Worm (Caenorhabditis elegans) whole organism, L3 larva: ENCODE data around the gene F28C6.8.

ENCODE experiments used
- ZK546.5 ChIP-seq: sonication (generic microtip); optimal IDR thresholded peaks from 2 replicates; lab custom pipeline; 2017; ENCODE audit warnings: missing biosample characterization, missing genetic modification characterization
- aly-2 ChIP-seq: fragments of 150-350 bp; optimal IDR thresholded peaks from 2 replicates; lab custom pipeline; 2014; ENCODE audit warnings: missing biosample characterization, missing genetic modification characterization
- ceh-16 ChIP-seq: sonication (generic microtip); optimal IDR thresholded peaks from 2 replicates; lab custom pipeline; 2017; ENCODE audit warnings: missing biosample characterization, missing genetic modification characterization
- ceh-28 ChIP-seq: fragments of 150-350 bp; optimal IDR thresholded peaks from 2 replicates; lab custom pipeline; 2014; ENCODE audit warnings: missing biosample characterization, missing genetic modification reagents, missing genetic modification characterization
- ceh-82 ChIP-seq: fragments of 150-350 bp; optimal IDR thresholded peaks from 2 replicates; lab custom pipeline; 2014; ENCODE audit warnings: missing biosample characterization, missing genetic modification characterization
- ceh-9 ChIP-seq: sonication (generic microtip); optimal IDR thresholded peaks from 2 replicates; lab custom pipeline; 2018; ENCODE audit warnings: missing biosample characterization, missing genetic modification characterization
- daf-12 ChIP-seq: fragments of 150-350 bp; optimal IDR thresholded peaks from 2 replicates; lab custom pipeline; 2014; ENCODE audit warnings: missing biosample characterization, missing genetic modification reagents, missing genetic modification characterization
- egl-27 ChIP-seq: sonication (generic microtip); optimal IDR thresholded peaks from 4 replicates; lab custom pipeline; 2017; ENCODE audit warnings: missing biosample characterization, missing genetic modification reagents, missing genetic modification characterization
- egl-5 ChIP-seq: fragments of 150-350 bp; optimal IDR thresholded peaks from 2 replicates; lab custom pipeline; 2017; ENCODE audit warnings: missing biosample characterization, missing genetic modification reagents, missing genetic modification characterization, inconsistent platforms
- elt-1 ChIP-seq: fragments of 150-350 bp; optimal IDR thresholded peaks from 2 replicates; lab custom pipeline; 2014; ENCODE audit warnings: missing biosample characterization, missing genetic modification characterization
- elt-2 ChIP-seq: sonication (generic microtip); optimal IDR thresholded peaks from 2 replicates; lab custom pipeline; 2016; ENCODE audit warnings: missing genetic modification reagents, mild to moderate bottlenecking, missing genetic modification characterization, missing compliant biosample characterization
- elt-3 ChIP-seq, 3 experiments: fragments of 150-350 bp in 1 of 3; sonication (generic microtip) in 2 of 3; optimal IDR thresholded peaks; 2 replicates in 2 of 3; 4 replicates in 1 of 3; lab custom pipeline; 2014 to 2017; ENCODE audit warnings: missing biosample characterization in 3 of 3, missing genetic modification characterization in 3 of 3
- eor-1 ChIP-seq, 2 experiments: fragments of 150-350 bp; optimal IDR thresholded peaks; 2 replicates each; lab custom pipeline; 2014 to 2018; ENCODE audit warnings: missing biosample characterization in 2 of 2, missing genetic modification characterization in 2 of 2
- fkh-10 ChIP-seq: sonication (generic microtip); optimal IDR thresholded peaks from 2 replicates; lab custom pipeline; 2017; ENCODE audit warnings: missing biosample characterization, missing genetic modification reagents, missing genetic modification characterization
- hmg-11 ChIP-seq: sonication (generic microtip); optimal IDR thresholded peaks from 2 replicates; lab custom pipeline; 2016; ENCODE audit warnings: missing genetic modification characterization, missing compliant biosample characterization
- jun-1 ChIP-seq: fragments of 150-350 bp; optimal IDR thresholded peaks from 2 replicates; lab custom pipeline; 2014; ENCODE audit warnings: missing biosample characterization, missing genetic modification reagents, missing genetic modification characterization
- lin-39 ChIP-seq: fragments of 150-350 bp; optimal IDR thresholded peaks from 2 replicates; lab custom pipeline; 2018; ENCODE audit warnings: missing biosample characterization, missing genetic modification reagents, missing genetic modification characterization
- lsy-12 ChIP-seq: sonication (generic microtip); optimal IDR thresholded peaks from 2 replicates; lab custom pipeline; 2016; ENCODE audit warnings: mild to moderate bottlenecking, missing genetic modification characterization, missing compliant biosample characterization
- mdl-1 ChIP-seq: fragments of 150-350 bp; optimal IDR thresholded peaks from 2 replicates; lab custom pipeline; 2014; ENCODE audit warnings: missing biosample characterization, missing genetic modification characterization
- mml-1 ChIP-seq: fragments of 150-350 bp; sonication (generic microtip); optimal IDR thresholded peaks from 3 replicates; lab custom pipeline; 2014; ENCODE audit warnings: missing biosample characterization, missing genetic modification characterization
- nfya-1 ChIP-seq: sonication (generic microtip); optimal IDR thresholded peaks from 2 replicates; lab custom pipeline; 2017; ENCODE audit warnings: missing genetic modification characterization, mild to moderate bottlenecking, missing compliant biosample characterization, antibody characterized with exemption, moderate library complexity; ENCODE audit not compliant: insufficient read depth
- nhr-11 ChIP-seq: fragments of 150-350 bp; optimal IDR thresholded peaks from 2 replicates; lab custom pipeline; 2014; ENCODE audit warnings: missing biosample characterization, missing genetic modification characterization
- nhr-12 ChIP-seq: fragments of 150-350 bp; optimal IDR thresholded peaks from 2 replicates; lab custom pipeline; 2014; ENCODE audit warnings: missing biosample characterization, missing genetic modification characterization
- nhr-23 ChIP-seq: fragments of 150-350 bp; optimal IDR thresholded peaks from 2 replicates; lab custom pipeline; 2014; ENCODE audit warnings: missing biosample characterization, missing genetic modification reagents, missing genetic modification characterization
- nhr-237 ChIP-seq: fragments of 150-350 bp; optimal IDR thresholded peaks from 2 replicates; lab custom pipeline; 2014; ENCODE audit warnings: missing biosample characterization, missing genetic modification characterization
- nhr-28 ChIP-seq: fragments of 150-350 bp; optimal IDR thresholded peaks from 2 replicates; lab custom pipeline; 2014; ENCODE audit warnings: missing biosample characterization, missing genetic modification characterization
- nhr-43 ChIP-seq: sonication (generic microtip); optimal IDR thresholded peaks from 2 replicates; lab custom pipeline; 2016; ENCODE audit warnings: mild to moderate bottlenecking, missing genetic modification characterization, missing compliant biosample characterization; ENCODE audit not compliant: poor library complexity, severe bottlenecking
- nhr-67 ChIP-seq: fragments of 150-350 bp; optimal IDR thresholded peaks from 2 replicates; lab custom pipeline; 2014; ENCODE audit warnings: missing biosample characterization, missing genetic modification characterization
- nhr-76 ChIP-seq: fragments of 150-350 bp; sonication (generic microtip); optimal IDR thresholded peaks from 5 replicates; lab custom pipeline; 2014; ENCODE audit warnings: missing biosample characterization, missing genetic modification characterization
- nhr-77 ChIP-seq: fragments of 150-350 bp; optimal IDR thresholded peaks from 2 replicates; lab custom pipeline; 2014; ENCODE audit warnings: missing biosample characterization, missing genetic modification characterization
- pha-4 ChIP-seq: fragments of 150-350 bp; optimal IDR thresholded peaks from 2 replicates; lab custom pipeline; 2014; ENCODE audit warnings: missing biosample characterization, missing genetic modification reagents, missing genetic modification characterization
- sea-2 ChIP-seq: fragments of 150-350 bp; sonication (generic microtip); optimal IDR thresholded peaks from 4 replicates; lab custom pipeline; 2014; ENCODE audit warnings: missing biosample characterization, missing genetic modification reagents, missing genetic modification characterization
- skn-1 ChIP-seq: fragments of 150-350 bp; optimal IDR thresholded peaks from 2 replicates; lab custom pipeline; 2014; ENCODE audit warnings: missing biosample characterization, missing genetic modification characterization
- snpc-4 ChIP-seq: fragments of 150-350 bp; optimal IDR thresholded peaks from 2 replicates; lab custom pipeline; 2014; ENCODE audit warnings: missing biosample characterization, missing genetic modification characterization
- tbx-2 ChIP-seq: sonication (generic microtip); optimal IDR thresholded peaks from 2 replicates; lab custom pipeline; 2016; ENCODE audit warnings: mild to moderate bottlenecking, missing genetic modification characterization, missing compliant biosample characterization
- unc-39 ChIP-seq: sonication (generic microtip); optimal IDR thresholded peaks from 4 replicates; lab custom pipeline; 2017; ENCODE audit warnings: missing biosample characterization, missing genetic modification characterization
- unc-62 ChIP-seq: fragments of 150-350 bp; sonication (generic microtip); optimal IDR thresholded peaks from 4 replicates; lab custom pipeline; 2014; ENCODE audit warnings: missing biosample characterization, missing genetic modification reagents, missing genetic modification characterization
- zag-1 ChIP-seq: fragments of 150-350 bp; optimal IDR thresholded peaks from 2 replicates; lab custom pipeline; 2014; ENCODE audit warnings: missing biosample characterization, missing genetic modification characterization
- ztf-11 ChIP-seq: fragments of 150-350 bp; optimal IDR thresholded peaks from 2 replicates; lab custom pipeline; 2014; ENCODE audit warnings: missing biosample characterization, missing genetic modification characterization
- ztf-4 ChIP-seq: fragments of 150-350 bp; optimal IDR thresholded peaks from 2 replicates; lab custom pipeline; 2014; ENCODE audit warnings: missing biosample characterization, missing genetic modification characterization

F28C6.8 gene

DNA sequence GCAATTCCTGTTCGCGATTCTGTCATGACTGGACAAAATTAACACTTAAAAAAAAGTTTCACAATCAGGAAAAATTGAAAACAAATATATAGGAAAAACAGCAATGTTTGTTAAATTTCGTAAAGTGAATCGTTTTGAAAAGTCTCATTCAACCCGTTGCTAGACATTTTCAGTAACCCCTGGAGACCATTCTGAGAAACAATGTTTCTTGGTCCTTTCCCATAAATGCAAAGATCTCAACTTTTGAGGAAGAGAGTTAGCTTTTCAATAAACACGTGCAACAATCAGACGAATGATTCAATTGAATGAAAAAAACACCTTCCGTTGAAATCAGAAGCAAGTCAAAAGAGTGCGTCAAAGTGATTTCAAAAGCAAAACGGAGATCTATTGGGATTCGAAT, 3.4 kb downstream of the F28C6.8 start, which contains the start of gene F28C6.9:
F28C6.9 (minus strand) TSS at position 101 of the 400 bp plus-strand sequence.
- no peak for TF ChIP-seq ceh-9 (tag; lab: Kevin White, UChicago)
- no peak for TF ChIP-seq zag-1
- TF ChIP-seq fkh-10 (GFP tag; lab: Kevin White, UChicago), result no peak
- TF ChIP-seq nhr-43 (tag; lab: Kevin White, UChicago), result no peak

ce11 chrII:8610585-8610984, 3.9 kb downstream of the F28C6.8 start:
- TF ChIP-seq nhr-67 (tag; lab: Kevin White, UChicago) (no peak), nhr-237 (tag; lab: Kevin White, UChicago) (no peak), nhr-76 (tag; lab: Kevin White, UChicago) (no peak), egl-27 (tag; lab: Kevin White, UChicago) (no peak)

DNA sequence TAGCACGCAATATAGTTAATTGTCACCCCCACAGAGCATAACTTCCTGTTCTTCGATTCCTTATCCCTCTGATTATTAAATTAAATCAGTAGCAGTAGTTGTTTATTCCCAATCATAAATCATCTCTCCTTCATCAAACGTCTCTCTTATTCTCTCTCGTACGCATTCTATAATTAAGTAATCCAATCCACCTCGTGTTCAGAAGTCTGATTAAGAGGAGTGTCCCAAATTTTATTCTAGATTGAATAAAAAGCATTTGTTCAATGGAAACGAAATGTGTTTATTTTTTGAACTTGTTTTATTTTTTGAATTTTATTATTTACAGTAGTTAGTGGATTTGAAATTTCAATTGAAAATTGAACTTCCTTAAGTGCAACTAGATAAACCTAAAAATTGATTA, 4.7 kb downstream of the F28C6.8 start:
- no peak for TF ChIP-seq nfya-1
- no peak for TF ChIP-seq nhr-76 (tag; lab: Kevin White, UChicago)
- TF ChIP-seq fkh-10 (GFP tag; lab: Kevin White, UChicago), result no peak
- no peak for TF ChIP-seq sea-2
- TF ChIP-seq lin-39 (tag; lab: Kevin White, UChicago), result no peak
- TF ChIP-seq ceh-9 (tag; lab: Kevin White, UChicago), result no peak
- TF ChIP-seq egl-5 (tag; lab: Kevin White, UChicago), result no peak
- TF ChIP-seq nhr-67 (tag; lab: Kevin White, UChicago), result no peak
- no peak for TF ChIP-seq elt-1 (tag; lab: Kevin White, UChicago)
- no peak for TF ChIP-seq mdl-1 (tag; lab: Kevin White, UChicago)
- TF ChIP-seq nhr-28, result no peak
- no peak for TF ChIP-seq skn-1 (tag; lab: Kevin White, UChicago)
- no peak for TF ChIP-seq ztf-4 (tag; lab: Kevin White, UChicago)
- no peak for TF ChIP-seq egl-27 (tag; lab: Kevin White, UChicago)
- TF ChIP-seq eor-1 (tag; optimal IDR thresholded peaks at IDR 0.05; lab: Kevin White, UChicago), result no peak
- no peak for TF ChIP-seq ztf-11 (tag; lab: Kevin White, UChicago)
- TF ChIP-seq mml-1, result no peak
- TF ChIP-seq, all 47 proteins: peak for 0

DNA sequence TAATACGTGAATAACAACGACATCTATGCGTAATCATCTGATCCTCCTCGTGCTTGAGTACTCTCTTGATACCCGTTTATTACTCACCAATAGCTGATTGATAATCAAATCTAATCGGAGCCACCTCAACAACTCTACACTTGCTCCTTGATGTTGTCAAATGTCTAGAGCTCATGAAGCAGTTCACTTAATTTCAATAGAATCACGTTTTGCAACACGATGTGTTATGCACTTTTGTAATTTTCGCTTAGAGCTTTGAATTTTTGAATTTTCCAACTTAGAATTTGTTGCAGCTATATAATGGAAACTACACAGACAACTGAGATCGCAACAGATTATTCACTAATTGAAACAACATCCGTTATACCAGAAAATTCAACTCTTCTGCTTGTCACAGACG, 5.8 kb downstream of the F28C6.8 start, which contains the start of gene T22C8.1:
T22C8.1 (plus strand) TSS at position 301 of the 400 bp plus-strand sequence.
- no peak for TF ChIP-seq unc-62 (GFP tag; lab: Kevin White, UChicago)
- no peak for TF ChIP-seq skn-1 (tag; lab: Kevin White, UChicago)
- TF ChIP-seq nhr-67 (tag; lab: Kevin White, UChicago), result no peak
- TF ChIP-seq mml-1, result no peak
- TF ChIP-seq hmg-11 (tag; lab: Kevin White, UChicago), result no peak
- no peak for TF ChIP-seq daf-12 (tag; lab: Kevin White, UChicago)
- no peak for TF ChIP-seq nhr-28
- TF ChIP-seq snpc-4 (tag; lab: Kevin White, UChicago), result no peak
- no peak for TF ChIP-seq nhr-76 (tag; lab: Kevin White, UChicago)
- TF ChIP-seq nhr-23 (tag; lab: Kevin White, UChicago), result no peak
- no peak for TF ChIP-seq unc-39 (tag; lab: Kevin White, UChicago)
- no peak for TF ChIP-seq ceh-82 (tag; lab: Kevin White, UChicago)
- TF ChIP-seq eor-1 (tag; optimal IDR thresholded peaks at IDR 0.05; lab: Kevin White, UChicago), result no peak
- no peak for TF ChIP-seq zag-1
- no peak for TF ChIP-seq tbx-2 (tag; lab: Kevin White, UChicago)
- no peak for TF ChIP-seq elt-2 (tag; lab: Kevin White, UChicago)
- TF ChIP-seq elt-3 (tag; optimal IDR thresholded peaks at IDR 0.05; lab: Kevin White, UChicago), result no peak
- no peak for TF ChIP-seq ceh-28 (tag; lab: Kevin White, UChicago)
- TF ChIP-seq nhr-43 (tag; lab: Kevin White, UChicago), result no peak
- TF ChIP-seq nhr-237 (tag; lab: Kevin White, UChicago), result no peak

DNA sequence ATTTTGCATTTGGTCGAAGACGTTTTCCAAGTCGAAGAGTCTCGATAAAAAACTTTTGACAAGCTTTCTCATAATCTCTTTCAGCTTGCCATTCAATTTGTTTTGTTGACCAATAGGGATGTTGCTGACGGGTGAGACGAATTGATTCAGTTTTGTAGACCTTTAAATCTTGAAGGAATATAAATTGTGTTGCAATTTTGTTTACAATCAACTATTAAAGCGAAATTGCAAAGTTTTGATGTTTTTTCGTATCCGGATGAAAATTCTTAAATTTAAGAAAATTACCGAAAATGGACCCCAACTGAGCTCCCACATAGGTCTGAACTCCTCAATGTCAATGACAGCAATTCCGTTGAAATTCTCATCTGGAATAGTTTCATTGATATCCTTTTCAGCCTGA, 9.5 kb downstream of the F28C6.8 start:
- TF ChIP-seq aly-2 (tag; lab: Kevin White, UChicago) (no peak), ZK546.5 (tag; lab: Kevin White, UChicago) (no peak), nhr-77 (tag; lab: Kevin White, UChicago) (no peak), nhr-12 (tag; lab: Kevin White, UChicago) (no peak), pha-4 (tag; lab: Kevin White, UChicago) (no peak), nhr-67 (tag; lab: Kevin White, UChicago) (no peak), nhr-11 (tag; lab: Kevin White, UChicago) (no peak), nhr-76 (tag; lab: Kevin White, UChicago) (no peak), snpc-4 (tag; lab: Kevin White, UChicago) (no peak), ceh-28 (tag; lab: Kevin White, UChicago) (no peak), ceh-16 (tag; lab: Kevin White, UChicago) (no peak), lsy-12 (tag; lab: Kevin White, UChicago) (no peak), egl-27 (tag; lab: Kevin White, UChicago) (no peak), nfya-1 (no peak), skn-1 (tag; lab: Kevin White, UChicago) (no peak), jun-1 (no peak)
